Fruit fly (Drosophila melanogaster) S2 (cell line): Measurements from ENCODE around the gene CG33253.

ENCODE experiments used
- CG8478 ChIP-seq: fragments of >200 bp; optimal IDR thresholded peaks from 2 replicates; lab custom pipeline; 2018
- CTCF ChIP-seq, 2 experiments: fragments of >200 bp; optimal IDR thresholded peaks; 2 replicates each; lab custom pipeline; 2018

- TF ChIP-seq CG8478 (lab: Kevin White, UChicago) (no peak), CTCF (optimal IDR thresholded peaks at IDR 0.05; lab: Kevin White, UChicago) (no peak)
Measured at dm6 chrX:19191050-19191449, 7.8 kb downstream of the CG33253 start.
